Worm (Caenorhabditis elegans) whole organism, young adult: ENCODE results near the gene C14C10.5.
A peak's percentile ranks its signal among the peaks of the same experiment; 100 is the strongest.

ENCODE experiments used
- B0019.2 ChIP-seq: fragments of 200-800 bp; sonication (Bioruptor generic); conservative IDR thresholded peaks from 2 replicates; pipeline ENCODE4 v1.3.6; 2022; ENCODE audit warnings: missing genetic modification reagents, missing genetic modification characterization, missing compliant biosample characterization
- B0035.1 ChIP-seq: sonication (generic microtip); optimal IDR thresholded peaks from 2 replicates; lab custom pipeline; 2016; ENCODE audit warnings: missing genetic modification characterization, mild to moderate bottlenecking, missing compliant biosample characterization, missing genotype, missing genetic modification reagents
- B0261.1 ChIP-seq: sonication (generic microtip); optimal IDR thresholded peaks from 2 replicates; lab custom pipeline; 2016; ENCODE audit warnings: mild to moderate bottlenecking, missing genetic modification characterization, moderate library complexity, missing compliant biosample characterization
- C06A6.2 ChIP-seq: fragments of 200-800 bp; sonication (Bioruptor generic); conservative IDR thresholded peaks from 2 replicates; pipeline ENCODE4 v1.3.6; 2022; ENCODE audit warnings: missing genetic modification characterization, missing compliant biosample characterization
- F23B12.7 ChIP-seq: sonication (generic microtip); optimal IDR thresholded peaks from 2 replicates; lab custom pipeline; 2017; ENCODE audit warnings: missing genetic modification characterization, mild to moderate bottlenecking, missing compliant biosample characterization, antibody characterized with exemption, moderate library complexity; ENCODE audit not compliant: insufficient read depth
- F49E8.2 ChIP-seq: sonication (generic microtip); optimal IDR thresholded peaks from 3 replicates; lab custom pipeline; 2017; ENCODE audit warnings: missing genetic modification characterization, mild to moderate bottlenecking, missing compliant biosample characterization, antibody characterized with exemption, moderate library complexity; ENCODE audit not compliant: insufficient read depth
- F52B5.7 ChIP-seq: sonication (generic microtip); optimal IDR thresholded peaks from 2 replicates; lab custom pipeline; 2016; ENCODE audit warnings: mild to moderate bottlenecking, missing genetic modification characterization, missing compliant biosample characterization
- F57A8.1 ChIP-seq: fragments of 200-800 bp; sonication (Bioruptor generic); optimal IDR thresholded peaks from 2 replicates; lab custom pipeline; 2018; ENCODE audit warnings: mild to moderate bottlenecking, missing genetic modification characterization, moderate library complexity, missing compliant biosample characterization
- K11D2.4 ChIP-seq: fragments of 200-800 bp; sonication (Bioruptor generic); IDR thresholded peaks from 2 replicates; pipeline ENCODE4 v1.3.6; 2022; ENCODE audit warnings: missing genetic modification reagents, missing genetic modification characterization, missing compliant biosample characterization
- Y79H2A.3 ChIP-seq: fragments of 200-800 bp; sonication (Bioruptor generic); conservative IDR thresholded peaks from 2 replicates; pipeline ENCODE4 v1.3.6; 2022; ENCODE audit warnings: missing genetic modification reagents, missing genetic modification characterization, missing compliant biosample characterization
- ZK185.1 ChIP-seq: sonication (generic microtip); optimal IDR thresholded peaks from 2 replicates; lab custom pipeline; 2016; ENCODE audit warnings: mild to moderate bottlenecking, missing genetic modification characterization, missing compliant biosample characterization; ENCODE audit not compliant: poor library complexity, severe bottlenecking
- ama-1 ChIP-seq, 3 experiments: fragments of 150-350 bp in 1 of 3; sonication (generic microtip) in 2 of 3; optimal IDR thresholded peaks; 2 replicates each; lab custom pipeline; 2014 to 2018; ENCODE audit warnings: missing biosample characterization in 2 of 3, missing genetic modification characterization in 2 of 3, missing genetic modification reagents in 2 of 3
- attf-3 ChIP-seq: fragments of 200-800 bp; sonication (Bioruptor generic); conservative IDR thresholded peaks from 2 replicates; pipeline ENCODE4 v1.3.6; 2022; ENCODE audit warnings: missing genetic modification reagents, missing genetic modification characterization, missing compliant biosample characterization
- attf-5 ChIP-seq: fragments of 200-800 bp; sonication (Bioruptor generic); optimal IDR thresholded peaks from 2 replicates; lab custom pipeline; 2018; ENCODE audit warnings: mild to moderate bottlenecking, missing genetic modification characterization, missing compliant biosample characterization
- bed-1 ChIP-seq: fragments of 200-800 bp; sonication (Bioruptor generic); IDR thresholded peaks from 2 replicates; pipeline ENCODE4 v1.3.6; 2022; ENCODE audit warnings: missing genetic modification reagents, missing genetic modification characterization, missing compliant biosample characterization
- cebp-1 ChIP-seq, 2 experiments: fragments of 200-800 bp in 1 of 2; sonication (Bioruptor generic) in 1 of 2; sonication (generic microtip) in 1 of 2; IDR thresholded peaks in 1 of 2; optimal IDR thresholded peaks in 1 of 2; 2 replicates each; pipeline versions ENCODE4 v1.3.6 to Lab custom; 2017 to 2022; ENCODE audit warnings: missing compliant biosample characterization in 2 of 2, missing genetic modification characterization in 2 of 2, mild to moderate bottlenecking in 1 of 2, missing genetic modification reagents in 1 of 2, moderate library complexity in 1 of 2
- chd-7 ChIP-seq: sonication (generic microtip); optimal IDR thresholded peaks from 2 replicates; lab custom pipeline; 2016; ENCODE audit warnings: mild to moderate bottlenecking, missing genetic modification characterization, moderate library complexity, missing compliant biosample characterization
- dox-1 ChIP-seq: fragments of 200-800 bp; sonication (Bioruptor generic); IDR thresholded peaks from 2 replicates; pipeline ENCODE4 v1.3.6; 2022; ENCODE audit warnings: missing genetic modification reagents, missing genetic modification characterization, missing compliant biosample characterization
- ekl-4 ChIP-seq: fragments of 200-800 bp; sonication (Bioruptor generic); IDR thresholded peaks from 2 replicates; pipeline ENCODE4 v1.3.6; 2022; ENCODE audit warnings: missing genetic modification reagents, missing genetic modification characterization, missing compliant biosample characterization
- let-526 ChIP-seq: fragments of 200-800 bp; sonication (Bioruptor generic); IDR thresholded peaks from 2 replicates; pipeline ENCODE4 v1.3.6; 2022; ENCODE audit warnings: missing genetic modification reagents, missing genetic modification characterization, missing compliant biosample characterization
- lin-40 ChIP-seq: sonication (generic microtip); optimal IDR thresholded peaks from 2 replicates; lab custom pipeline; 2016; ENCODE audit warnings: missing genetic modification characterization, mild to moderate bottlenecking, missing compliant biosample characterization, missing genotype, missing genetic modification reagents
- mcd-1 ChIP-seq: fragments of 200-800 bp; sonication (Bioruptor generic); IDR thresholded peaks from 2 replicates; pipeline ENCODE4 v1.3.6; 2022; ENCODE audit warnings: missing genetic modification reagents, missing genetic modification characterization, missing compliant biosample characterization
- nhr-179 ChIP-seq: sonication (generic microtip); optimal IDR thresholded peaks from 2 replicates; lab custom pipeline; 2016; ENCODE audit warnings: mild to moderate bottlenecking, missing genetic modification characterization, missing compliant biosample characterization
- nhr-80 ChIP-seq: sonication (generic microtip); optimal IDR thresholded peaks from 2 replicates; lab custom pipeline; 2016; ENCODE audit warnings: missing genetic modification characterization, missing compliant biosample characterization
- nhr-90 ChIP-seq: sonication (generic microtip); optimal IDR thresholded peaks from 2 replicates; lab custom pipeline; 2016; ENCODE audit warnings: missing genotype, mild to moderate bottlenecking, missing genetic modification characterization, missing compliant biosample characterization
- rcor-1 ChIP-seq: fragments of 200-800 bp; sonication (Bioruptor generic); IDR thresholded peaks from 2 replicates; pipeline ENCODE4 v1.3.6; 2022; ENCODE audit warnings: missing genetic modification reagents, missing genetic modification characterization, missing compliant biosample characterization
- rpc-1 ChIP-seq, 2 experiments: fragments of 150-350 bp in 1 of 2; sonication (generic microtip) in 1 of 2; optimal IDR thresholded peaks; 2 replicates each; lab custom pipeline; 2014 to 2018; ENCODE audit warnings: missing biosample characterization in 1 of 2, missing genetic modification characterization in 1 of 2, missing genetic modification reagents in 1 of 2, missing genotype in 1 of 2
- sdz-38 ChIP-seq: sonication (generic microtip); optimal IDR thresholded peaks from 2 replicates; lab custom pipeline; 2016; ENCODE audit warnings: missing genotype, missing genetic modification characterization, missing compliant biosample characterization
- snpc-1.1 ChIP-seq: sonication (generic microtip); optimal IDR thresholded peaks from 2 replicates; lab custom pipeline; 2017; ENCODE audit warnings: missing genetic modification characterization, mild to moderate bottlenecking, missing compliant biosample characterization, antibody characterized with exemption, moderate library complexity, missing genotype, missing genetic modification reagents; ENCODE audit not compliant: insufficient read depth
- somi-1 ChIP-seq: fragments of 200-800 bp; sonication (Bioruptor generic); optimal IDR thresholded peaks from 2 replicates; lab custom pipeline; 2018; ENCODE audit warnings: mild to moderate bottlenecking, missing genetic modification characterization, missing compliant biosample characterization
- tbp1 ChIP-seq: fragments of 200-800 bp; sonication (Bioruptor generic); optimal IDR thresholded peaks from 2 replicates; lab custom pipeline; 2018; ENCODE audit warnings: mild to moderate bottlenecking, missing genetic modification characterization, missing compliant biosample characterization
- unc-130 ChIP-seq: sonication (generic microtip); optimal IDR thresholded peaks from 2 replicates; lab custom pipeline; 2016; ENCODE audit warnings: missing genetic modification reagents, missing genetic modification characterization, missing compliant biosample characterization
- xnd-1 ChIP-seq: sonication (generic microtip); optimal IDR thresholded peaks from 2 replicates; lab custom pipeline; 2016; ENCODE audit warnings: missing genotype, missing genetic modification reagents, missing genetic modification characterization, missing compliant biosample characterization
- ztf-18 ChIP-seq: sonication (generic microtip); optimal IDR thresholded peaks from 2 replicates; lab custom pipeline; 2016; ENCODE audit warnings: missing genotype, mild to moderate bottlenecking, missing genetic modification characterization, missing compliant biosample characterization
- ztf-22 ChIP-seq: fragments of 200-800 bp; sonication (Bioruptor generic); optimal IDR thresholded peaks from 2 replicates; lab custom pipeline; 2018; ENCODE audit warnings: mild to moderate bottlenecking, missing genetic modification characterization, moderate library complexity, missing compliant biosample characterization
- ztf-26 ChIP-seq: sonication (generic microtip); optimal IDR thresholded peaks from 2 replicates; lab custom pipeline; 2017; ENCODE audit warnings: missing genetic modification characterization, missing compliant biosample characterization

Gene C14C10.5

DNA sequence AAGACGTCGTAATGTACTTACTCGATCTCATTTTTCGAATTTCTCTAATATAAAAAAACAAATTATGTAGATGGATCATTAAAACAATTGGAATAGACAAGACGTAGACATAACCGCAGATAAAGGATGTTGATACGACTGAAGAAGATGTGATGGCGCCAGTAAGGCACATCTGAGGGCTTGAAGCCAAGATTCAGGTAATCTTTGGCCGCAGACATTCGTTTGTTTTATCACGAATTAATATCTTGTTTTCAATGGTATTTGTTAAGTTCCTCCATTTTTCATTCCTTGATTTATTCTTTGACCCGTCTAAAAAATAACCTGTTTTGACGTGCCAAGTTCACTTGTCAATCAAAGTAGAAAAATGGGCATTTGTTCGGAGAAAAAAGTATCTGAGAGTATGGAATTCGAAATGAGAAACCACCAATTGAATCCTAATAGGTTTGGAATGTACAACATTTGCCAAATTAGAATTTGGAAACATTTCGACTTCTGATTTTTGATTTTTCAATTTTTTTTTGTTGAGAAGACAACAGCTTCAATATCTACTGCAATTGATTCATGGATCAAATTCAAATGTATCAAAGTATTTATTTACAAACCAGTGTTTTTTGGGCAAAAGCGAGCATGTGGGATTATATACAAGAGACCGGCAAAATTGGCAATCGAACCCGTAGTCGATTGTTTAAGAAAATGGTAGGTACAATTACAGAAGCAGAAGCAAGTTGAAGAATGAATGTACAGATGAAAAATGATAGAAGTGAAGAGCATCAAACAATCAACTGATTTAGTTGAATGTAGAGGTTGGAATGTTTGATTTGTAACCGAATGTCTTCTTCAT, 48.1 kb upstream of the C14C10.5 start (continued):
- no peak for TF ChIP-seq rcor-1
- TF ChIP-seq dox-1 (GFP tag; lab: Robert Waterston, UW): peak; percentile 17; the same call in 1 of the 2 replicates
- peak; percentile 65 for TF ChIP-seq K11D2.4
- TF ChIP-seq let-526 (GFP tag; lab: Robert Waterston, UW): peak; percentile 39; the same call in 1 of the 2 replicates
- TF ChIP-seq tbp1 (GFP tag; lab: Kevin White, UChicago): peak; percentile 20
- no peak for TF ChIP-seq B0261.1 (tag; lab: Kevin White, UChicago)
- no peak for TF ChIP-seq nhr-90 (tag; lab: Kevin White, UChicago)
- TF ChIP-seq, all 124 proteins: peak for 9

ce11 chrV:12552671-12553212, 47.2 kb upstream of the C14C10.5 start, which contains the start of gene F45D3.4:
Gene F45D3.4, minus strand, starts transcription at chrV:12553191.
- TF ChIP-seq K11D2.4: 0 out of 2 replicates have a peak, but pooled peaks have one; percentile 11
- TF ChIP-seq mcd-1 (GFP tag; lab: Robert Waterston, UW): no peak
- TF ChIP-seq snpc-1.1 (tag; lab: Kevin White, UChicago): no peak
- no peak for TF ChIP-seq sdz-38
- TF ChIP-seq attf-3 (GFP tag; lab: Robert Waterston, UW): no peak
- TF ChIP-seq xnd-1 (tag; lab: Kevin White, UChicago): no peak
- TF ChIP-seq rcor-1: 0 out of 2 replicates have a peak, but pooled peaks have one; percentile 20

- TF ChIP-seq chd-7 (tag; lab: Kevin White, UChicago) (peak; percentile 21), B0019.2 (no peak), F23B12.7 (no peak), dox-1 (GFP tag; lab: Robert Waterston, UW) (no peak), ztf-26 (tag; lab: Kevin White, UChicago) (peak; percentile 82), K11D2.4 (peak; percentile 63), mcd-1 (GFP tag; lab: Robert Waterston, UW) (0 out of 2 replicates have a peak, but pooled peaks have one; percentile 10), C06A6.2 (peak; percentile 59; the same call in 1 of the 2 replicates), lin-40 (tag; lab: Kevin White, UChicago) (peak; percentile 30), F57A8.1 (GFP tag; lab: Kevin White, UChicago) (no peak), somi-1 (peak; percentile 87), cebp-1 (GFP tag; IDR thresholded peaks at IDR 0.05; lab: Robert Waterston, UW) (no peak), cebp-1 (tag; optimal IDR thresholded peaks at IDR 0.05; lab: Kevin White, UChicago) (peak; percentile 7), attf-5 (GFP tag; lab: Kevin White, UChicago) (no peak)
Measured at ce11 chrV:12553286-12553725, 46.7 kb upstream of the C14C10.5 start.

DNA sequence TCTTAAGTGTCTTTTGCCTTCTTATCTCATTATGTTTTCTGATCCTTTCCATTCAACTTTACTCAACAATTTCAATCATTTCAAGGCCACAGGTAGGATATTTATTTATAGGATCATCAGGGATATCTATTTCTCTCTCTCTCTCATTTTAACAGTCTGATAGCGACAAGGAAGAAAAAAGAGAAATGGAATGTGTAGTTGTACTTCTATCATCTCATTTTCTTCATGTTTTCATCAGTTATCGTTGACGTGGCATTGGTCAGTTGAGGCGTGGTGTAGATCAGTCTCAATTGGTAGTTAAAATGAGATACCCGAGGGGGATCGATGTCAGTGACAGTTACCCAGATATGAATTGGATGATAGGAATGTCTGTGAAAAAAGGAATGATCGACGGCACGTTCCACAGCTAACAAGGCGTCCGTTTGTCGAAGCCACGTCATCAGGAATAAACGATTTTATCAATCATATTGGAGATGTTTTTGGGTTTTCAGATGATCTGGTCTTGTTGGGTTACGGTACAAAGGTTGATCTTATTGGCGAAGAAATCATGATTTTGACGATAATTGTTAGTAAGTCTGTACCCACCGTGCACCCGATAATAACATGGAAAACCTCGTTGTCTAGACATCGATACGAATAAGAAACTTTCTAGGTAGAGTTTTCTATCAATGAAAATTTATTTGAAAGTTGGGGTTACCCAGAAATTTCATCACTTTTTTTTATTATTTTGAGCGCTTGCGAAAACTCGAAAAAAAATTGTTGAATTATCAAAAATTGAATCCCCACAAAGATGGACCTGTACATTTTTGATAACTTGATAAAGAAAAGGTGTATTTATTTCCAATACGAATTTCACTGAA, 45.6 kb upstream of the C14C10.5 start:
- no peak for TF ChIP-seq ztf-18 (tag; lab: Kevin White, UChicago)
- peak; percentile 32 for TF ChIP-seq ztf-26 (tag; lab: Kevin White, UChicago)
- TF ChIP-seq ztf-22 (GFP tag; lab: Kevin White, UChicago): no peak
- no peak for TF ChIP-seq nhr-80 (tag; lab: Kevin White, UChicago)
- TF ChIP-seq B0035.1 (tag; lab: Kevin White, UChicago): no peak
- no peak for TF ChIP-seq B0261.1 (tag; lab: Kevin White, UChicago)
- 0 out of 2 replicates have a peak, but pooled peaks have one; percentile 14 for TF ChIP-seq C06A6.2
- no peak for TF ChIP-seq unc-130 (GFP tag; lab: Kevin White, UChicago)
- TF ChIP-seq F52B5.7 (tag; lab: Kevin White, UChicago): no peak
- no peak for TF ChIP-seq F49E8.2 (tag; lab: Kevin White, UChicago)
- no peak for TF ChIP-seq ZK185.1 (tag; lab: Kevin White, UChicago)
- TF ChIP-seq nhr-179: no peak
- TF ChIP-seq ama-1 (optimal IDR thresholded peaks at IDR 0.05; lab: Kevin White, UChicago): peak; percentile 54
- TF ChIP-seq ama-1 (GFP tag; optimal IDR thresholded peaks at IDR 0.05; lab: Kevin White, UChicago): no peak
- peak; percentile 45 for TF ChIP-seq somi-1
- no peak for TF ChIP-seq bed-1
- no peak for TF ChIP-seq Y79H2A.3 (GFP tag; lab: Robert Waterston, UW)
- no peak for TF ChIP-seq ekl-4 (GFP tag; lab: Robert Waterston, UW)
- TF ChIP-seq attf-5 (GFP tag; lab: Kevin White, UChicago): no peak
- TF ChIP-seq rpc-1 (optimal IDR thresholded peaks at IDR 0.05; lab: Kevin White, UChicago): no peak
- no peak for TF ChIP-seq rpc-1 (tag; optimal IDR thresholded peaks at IDR 0.05; lab: Kevin White, UChicago)
